Worm (Caenorhabditis elegans) whole organism, midembryonic: ENCODE data around the gene C34F11.1.

Source experiments
- T22C8.4 ChIP-seq: fragments of 200-800 bp; sonication (Bioruptor generic); IDR thresholded peaks from 2 replicates; pipeline ENCODE4 v1.3.6; 2022; ENCODE audit warnings: missing genetic modification characterization, missing compliant biosample characterization
- cog-1 ChIP-seq: sonication (generic microtip); optimal IDR thresholded peaks from 2 replicates; lab custom pipeline; 2016; ENCODE audit warnings: missing genetic modification characterization, missing compliant biosample characterization
- flt-1 ChIP-seq: fragments of 200-800 bp; sonication (Bioruptor generic); IDR thresholded peaks from 2 replicates; pipeline ENCODE4 v1.3.6; 2022; ENCODE audit warnings: missing genetic modification characterization, missing compliant biosample characterization
- klf-2 ChIP-seq: fragments of 200-800 bp; sonication (Bioruptor generic); conservative IDR thresholded peaks from 2 replicates; pipeline ENCODE4 v1.3.6; 2022; ENCODE audit warnings: missing genetic modification reagents, missing genetic modification characterization, missing compliant biosample characterization
- med-1 ChIP-seq: sonication (generic microtip); optimal IDR thresholded peaks from 2 replicates; lab custom pipeline; 2017; ENCODE audit warnings: missing genetic modification characterization, mild to moderate bottlenecking, missing compliant biosample characterization, antibody characterized with exemption, missing genetic modification reagents; ENCODE audit not compliant: insufficient read depth
- ztf-23 ChIP-seq: fragments of 200-800 bp; sonication (Bioruptor generic); IDR thresholded peaks from 2 replicates; pipeline ENCODE4 v1.3.6; 2022; ENCODE audit warnings: missing genetic modification reagents, missing genetic modification characterization, missing compliant biosample characterization

ce11 chrII:5199497-5199896, 13.3 kb upstream of the C34F11.1 start, which contains the start of gene msp-50:
- TF ChIP-seq cog-1 (tag; lab: Kevin White, UChicago) (no peak), flt-1 (no peak), ztf-23 (GFP tag; lab: Robert Waterston, UW) (no peak), med-1 (GFP tag; lab: Kevin White, UChicago) (no peak), klf-2 (GFP tag; lab: Robert Waterston, UW) (no peak), T22C8.4 (GFP tag; lab: Robert Waterston, UW) (no peak)
